Fruit fly (Drosophila melanogaster) S2 (cell line): ENCODE results near the gene CG42331.

Experiments used
- CG8478 ChIP-seq: fragments of >200 bp; optimal IDR thresholded peaks from 2 replicates; lab custom pipeline; 2018
- CTCF ChIP-seq, 2 experiments: fragments of >200 bp; optimal IDR thresholded peaks; 2 replicates each; lab custom pipeline; 2018

The CG42331 gene

DNA sequence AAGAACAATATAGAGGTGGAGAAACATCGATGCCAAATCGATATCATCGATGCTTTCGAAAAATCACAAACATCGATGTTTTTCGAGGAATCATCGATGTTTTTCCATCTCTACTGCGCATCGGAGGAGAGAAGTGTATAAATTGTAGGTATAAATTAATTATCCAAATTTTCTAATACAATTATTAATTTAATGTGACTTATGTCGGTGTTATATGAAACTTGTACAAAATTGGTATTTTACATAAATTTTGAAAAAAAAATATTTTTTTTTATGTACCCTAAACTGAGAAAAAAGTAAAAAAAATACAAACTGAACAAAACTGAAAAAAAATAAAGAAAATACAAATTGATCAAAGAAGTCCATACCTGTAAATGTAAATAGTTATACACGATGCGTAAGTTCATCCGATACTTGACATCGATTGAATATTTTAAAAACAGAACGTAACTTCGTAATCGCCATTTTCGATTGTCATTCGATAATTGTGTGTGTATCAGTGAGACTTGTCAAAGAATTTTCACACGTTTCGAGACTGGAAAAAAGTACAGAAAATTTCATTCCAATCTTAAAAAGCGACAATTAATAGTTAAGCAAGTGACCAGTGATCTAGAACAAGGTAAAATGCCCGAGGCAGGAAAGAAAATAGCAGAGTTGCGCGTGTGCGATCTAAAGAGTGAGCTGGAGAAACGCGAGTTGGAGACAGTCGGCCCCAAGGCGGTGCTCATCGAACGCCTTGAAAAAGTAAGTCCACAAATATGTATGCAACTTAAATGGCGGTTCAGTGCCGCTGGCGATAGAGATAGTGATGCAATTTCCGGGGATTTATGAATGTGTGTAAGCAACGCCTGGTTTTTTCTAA, 45.2 kb downstream of the CG42331 start, which contains the start of the genes CG5808 and Saf-B:
Gene CG5808, minus strand, starts transcription at position 15 of the 862 bp plus-strand sequence.
Gene Saf-B, plus strand, starts transcription at position 472 of the 862 bp plus-strand sequence.
- TF ChIP-seq CTCF (optimal IDR thresholded peaks at IDR 0.05; lab: Kevin White, UChicago): no peak

DNA sequence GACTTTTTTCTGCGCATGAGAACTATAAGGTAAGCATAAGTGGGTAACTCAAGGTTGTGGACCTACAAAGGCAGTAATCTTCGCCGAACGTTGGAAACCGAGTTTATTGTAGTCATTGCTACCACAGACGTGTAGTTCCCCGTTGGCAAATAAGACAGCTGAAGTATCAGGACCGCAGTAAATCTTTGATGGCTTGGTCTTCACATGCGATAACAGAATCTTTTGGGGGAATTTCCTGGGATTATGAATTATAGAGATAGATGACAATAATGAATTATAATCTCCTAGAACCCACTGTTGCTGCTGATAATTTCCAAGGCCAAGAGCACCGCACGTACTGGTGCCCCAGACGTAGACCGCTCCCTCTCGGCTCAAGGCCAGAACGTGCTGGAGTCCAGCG, 51.1 kb downstream of the CG42331 start:
- no peak for TF ChIP-seq CG8478 (lab: Kevin White, UChicago)
- no peak for TF ChIP-seq CTCF (optimal IDR thresholded peaks at IDR 0.05; lab: Kevin White, UChicago)

DNA sequence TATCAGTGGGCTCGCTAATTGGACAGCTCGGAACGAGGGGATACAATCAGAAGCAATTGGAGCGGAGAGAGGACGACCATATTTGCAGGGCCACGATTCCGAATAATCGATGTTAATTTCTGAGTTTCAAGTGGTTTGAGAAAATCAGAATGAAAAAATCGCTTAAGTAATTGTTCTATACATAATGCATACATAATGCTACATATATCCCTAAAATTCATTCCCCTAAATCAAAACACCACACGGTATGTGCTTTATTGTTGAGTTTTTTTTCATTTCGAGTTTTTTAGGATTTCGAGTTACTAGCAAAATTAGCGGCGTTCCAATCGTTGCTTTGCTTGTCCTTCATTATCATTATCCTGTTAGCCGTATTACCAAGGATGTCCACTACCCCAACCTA, 53.6 kb downstream of the CG42331 start, which contains the start of gene niki:
Gene niki, minus strand, starts transcription at position 101 of the 400 bp plus-strand sequence.
- TF ChIP-seq CG8478 (lab: Kevin White, UChicago) (no peak), CTCF (optimal IDR thresholded peaks at IDR 0.05; lab: Kevin White, UChicago) (no peak)

DNA sequence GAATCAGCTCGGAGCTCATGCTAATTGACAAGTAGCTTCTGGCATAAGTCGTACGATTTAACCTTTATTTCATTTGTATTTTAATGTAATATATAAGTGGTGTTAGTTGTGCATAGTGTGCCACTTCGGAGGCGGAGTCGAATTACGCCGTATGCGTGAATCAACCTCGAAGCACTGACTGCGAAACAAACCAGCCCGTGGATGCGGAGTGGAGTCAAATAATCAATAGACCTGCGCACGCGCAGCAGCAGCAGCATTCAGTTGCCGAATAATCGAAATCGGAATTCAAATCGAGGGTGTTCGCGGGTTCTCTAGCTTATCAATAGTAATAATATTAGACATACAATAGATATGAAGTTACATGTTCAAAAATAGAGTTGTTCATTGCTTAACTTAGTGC, 56.3 kb downstream of the CG42331 start, which contains the start of gene RabX4:
Gene RabX4, minus strand, starts transcription at position 176 of the 400 bp plus-strand sequence.
- TF ChIP-seq CTCF (optimal IDR thresholded peaks at IDR 0.05; lab: Kevin White, UChicago): no peak
- TF ChIP-seq CG8478 (lab: Kevin White, UChicago): no peak

DNA sequence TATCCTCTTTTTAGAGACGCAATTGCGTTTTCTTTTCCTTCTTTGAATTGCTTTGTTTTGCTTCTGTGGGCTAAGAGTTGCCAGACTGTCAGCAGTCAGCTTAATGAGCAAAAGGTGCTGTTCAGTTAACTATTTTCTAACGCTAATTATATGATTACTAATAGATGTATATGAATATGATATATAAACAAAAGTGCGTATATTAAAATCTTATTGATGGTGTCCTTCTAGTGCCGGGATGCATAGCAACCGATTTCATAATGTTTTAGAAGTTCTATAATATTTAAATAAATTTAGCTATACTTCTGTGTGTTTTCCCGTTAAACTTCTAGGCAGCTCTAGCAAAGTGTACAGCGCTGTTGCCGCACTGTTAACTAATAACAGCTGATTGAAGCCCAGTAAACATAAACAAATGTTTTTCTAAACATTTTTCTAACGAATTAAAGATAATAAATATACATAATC, 57.9 kb downstream of the CG42331 start, which contains the start of the genes Kaz and CG43273:
Gene Kaz, minus strand, starts transcription at position 73 of the 465 bp plus-strand sequence.
Gene CG43273, plus strand, starts transcription at position 415 of the 465 bp plus-strand sequence.
- TF ChIP-seq CG8478 (lab: Kevin White, UChicago) (no peak), CTCF (optimal IDR thresholded peaks at IDR 0.05; lab: Kevin White, UChicago) (peak in 1 of 2 experiments; percentile 10)

DNA sequence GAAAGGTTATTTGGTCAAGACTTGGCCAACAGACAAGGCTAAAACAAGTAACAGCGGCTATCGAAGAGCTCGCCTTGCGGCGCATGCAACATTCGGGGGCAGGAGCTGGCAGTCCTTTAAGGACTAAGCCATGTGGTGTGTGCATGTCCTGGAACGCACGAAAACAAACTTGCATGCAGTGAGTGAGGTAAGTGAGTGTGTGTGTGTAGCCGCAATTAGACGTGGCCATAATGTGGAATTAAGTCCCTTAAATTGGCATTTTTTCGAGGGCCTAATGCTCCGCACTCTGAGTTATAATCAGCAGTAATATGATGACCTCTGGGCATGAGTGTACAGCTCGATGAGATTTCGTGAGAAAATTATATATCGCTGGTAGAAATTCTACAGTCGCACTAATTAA, 61.7 kb downstream of the CG42331 start, which contains the start of gene sosie:
Gene sosie, plus strand, starts transcription at position 301 of the 400 bp plus-strand sequence.
- TF ChIP-seq CTCF (optimal IDR thresholded peaks at IDR 0.05; lab: Kevin White, UChicago) (no peak), CG8478 (lab: Kevin White, UChicago) (no peak)
